Worm (Caenorhabditis elegans): ENCODE results near the gene srw-4.

The srw-4 gene

ce11 chrV:2899867-2900266 lies 11.3 kb upstream of the srw-4 start, which contains the start of gene str-46:
Gene str-46 (minus strand): TSS chrV:2899967.
- TF ChIP-seq snpc-4 (tag; optimal IDR thresholded peaks at IDR 0.05): no peak
- no peak for TF ChIP-seq lin-39 (tag; optimal IDR thresholded peaks at IDR 0.05)
- no peak for TF ChIP-seq nhr-6 (tag; optimal IDR thresholded peaks at IDR 0.05)
- TF ChIP-seq nhr-129 (tag; optimal IDR thresholded peaks at IDR 0.05): no peak
- TF ChIP-seq fos-1 (tag; optimal IDR thresholded peaks at IDR 0.05): no peak
- no peak for TF ChIP-seq unc-62 (GFP tag; optimal IDR thresholded peaks at IDR 0.05)
- no peak for TF ChIP-seq lin-13 (GFP tag; optimal IDR thresholded peaks at IDR 0.05)
- TF ChIP-seq ceh-82 (tag; optimal IDR thresholded peaks at IDR 0.05): no peak
- TF ChIP-seq gmeb-1 (tag; optimal IDR thresholded peaks at IDR 0.05): no peak

- no peak for TF ChIP-seq ztf-1 (GFP tag; conservative IDR thresholded peaks at IDR 0.05)
- TF ChIP-seq fos-1 (tag; optimal IDR thresholded peaks at IDR 0.05): peak; percentile 57
Observed at ce11 chrV:2896198-2896660, 7.6 kb upstream of the srw-4 start, which contains the start of gene pals-32. Gene pals-32 (plus strand): TSS chrV:2896610.

- TF ChIP-seq lin-13 (GFP tag; optimal IDR thresholded peaks at IDR 0.05) (no peak), nhr-77 (tag; optimal IDR thresholded peaks at IDR 0.05) (no peak), lin-11 (tag; optimal IDR thresholded peaks at IDR 0.05) (no peak), alr-1 (tag; optimal IDR thresholded peaks at IDR 0.05) (no peak), gmeb-1 (tag; optimal IDR thresholded peaks at IDR 0.05) (no peak), snpc-4 (tag; optimal IDR thresholded peaks at IDR 0.05) (no peak), mab-5 (tag; optimal IDR thresholded peaks at IDR 0.05) (no peak), mdl-1 (tag; optimal IDR thresholded peaks at IDR 0.05) (no peak), ceh-82 (tag; optimal IDR thresholded peaks at IDR 0.05) (no peak), sem-4 (tag; optimal IDR thresholded peaks at IDR 0.05) (no peak), ztf-11 (tag; optimal IDR thresholded peaks at IDR 0.05) (no peak), nhr-129 (tag; optimal IDR thresholded peaks at IDR 0.05) (no peak), dmd-4 (tag; optimal IDR thresholded peaks at IDR 0.05) (no peak), elt-3 (tag; optimal IDR thresholded peaks at IDR 0.05) (no peak), aly-2 (tag; optimal IDR thresholded peaks at IDR 0.05) (no peak), ztf-4 (tag; optimal IDR thresholded peaks at IDR 0.05) (no peak), nhr-25 (tag; optimal IDR thresholded peaks at IDR 0.05) (no peak), nhr-23 (tag; optimal IDR thresholded peaks at IDR 0.05) (no peak), ztf-1 (GFP tag; conservative IDR thresholded peaks at IDR 0.05) (no peak), lin-39 (tag; optimal IDR thresholded peaks at IDR 0.05) (no peak)
Observed at ce11 chrV:2892976-2893375, 4.4 kb upstream of the srw-4 start, which contains the start of gene srh-127. Gene srh-127 (plus strand): TSS chrV:2893276.

- no peak for TF ChIP-seq lin-39 (tag; optimal IDR thresholded peaks at IDR 0.05)
- no peak for TF ChIP-seq nhr-10 (tag; optimal IDR thresholded peaks at IDR 0.05)
- TF ChIP-seq nhr-23 (tag; optimal IDR thresholded peaks at IDR 0.05): no peak
- TF ChIP-seq Y55F3AM.14 (GFP tag; optimal IDR thresholded peaks at IDR 0.05): no peak
Observed at ce11 chrV:2891927-2892326, 3.3 kb upstream of the srw-4 start, which contains the start of gene F37B4.15. Gene F37B4.15 (plus strand): TSS chrV:2892227.

ce11 chrV:2888265-2888664 lies 316 bp downstream of the srw-4 start:
- TF ChIP-seq mab-5 (tag; optimal IDR thresholded peaks at IDR 0.05) (no peak), aly-2 (tag; optimal IDR thresholded peaks at IDR 0.05) (no peak), nhr-237 (tag; optimal IDR thresholded peaks at IDR 0.05) (no peak), dmd-4 (tag; optimal IDR thresholded peaks at IDR 0.05) (no peak), nhr-10 (tag; optimal IDR thresholded peaks at IDR 0.05) (no peak), elt-3 (tag; optimal IDR thresholded peaks at IDR 0.05) (no peak), nhr-129 (tag; optimal IDR thresholded peaks at IDR 0.05) (no peak), snpc-4 (tag; optimal IDR thresholded peaks at IDR 0.05) (no peak), peb-1 (tag; optimal IDR thresholded peaks at IDR 0.05) (no peak), F13H6.1 (tag; optimal IDR thresholded peaks at IDR 0.05) (no peak), ZK546.5 (tag; optimal IDR thresholded peaks at IDR 0.05) (no peak), nhr-12 (tag; optimal IDR thresholded peaks at IDR 0.05) (no peak), gmeb-1 (tag; optimal IDR thresholded peaks at IDR 0.05) (no peak), mdl-1 (tag; optimal IDR thresholded peaks at IDR 0.05) (no peak), lin-13 (GFP tag; optimal IDR thresholded peaks at IDR 0.05) (no peak), nhr-77 (tag; optimal IDR thresholded peaks at IDR 0.05) (no peak), unc-62 (GFP tag; optimal IDR thresholded peaks at IDR 0.05) (no peak), fos-1 (tag; optimal IDR thresholded peaks at IDR 0.05) (no peak), blmp-1 (tag; optimal IDR thresholded peaks at IDR 0.05; ENCODE audit: insufficient read depth) (no peak)

- no peak for TF ChIP-seq lsy-2 (tag; optimal IDR thresholded peaks at IDR 0.05)
- TF ChIP-seq zag-1 (tag; optimal IDR thresholded peaks at IDR 0.05): no peak
- TF ChIP-seq ztf-11 (tag; optimal IDR thresholded peaks at IDR 0.05): no peak
- TF ChIP-seq C34F6.9 (tag; optimal IDR thresholded peaks at IDR 0.05): no peak
- TF ChIP-seq mbf-1 (tag; optimal IDR thresholded peaks at IDR 0.05): no peak
- TF ChIP-seq mdl-1 (tag; optimal IDR thresholded peaks at IDR 0.05): no peak
Observed at ce11 chrV:2884411-2884810, 4.2 kb downstream of the srw-4 start, which contains the start of gene sre-24. Gene sre-24 (plus strand): TSS chrV:2884711.
